Fruit fly (Drosophila melanogaster): ENCODE results near the gene CG3527.

DNA sequence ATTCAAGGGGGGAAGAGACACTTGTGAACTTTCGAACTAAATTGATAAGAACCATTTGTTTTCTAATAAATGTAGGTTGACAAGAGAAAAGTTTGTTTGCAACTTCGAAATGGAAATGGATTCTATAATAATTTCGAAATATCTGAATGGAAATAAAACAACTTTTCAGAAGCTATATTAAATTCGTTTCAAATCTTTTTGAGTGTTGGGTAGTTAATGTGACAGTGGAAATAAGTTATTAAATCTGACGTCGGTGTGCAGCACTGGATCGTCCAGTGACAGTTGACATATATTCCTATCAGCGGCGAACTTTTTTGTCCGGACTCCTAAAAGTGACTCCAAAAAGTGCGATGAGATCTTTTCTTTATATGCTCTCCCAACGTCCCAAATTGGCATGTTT is 9.4 kb upstream of the CG3527 start, which contains the start of gene CG3568:
- TF ChIP-seq Hr96 (GFP tag; optimal IDR thresholded peaks at IDR 0.05) (no peak), ovo (GFP tag; optimal IDR thresholded peaks at IDR 0.05) (no peak), cnc (optimal IDR thresholded peaks at IDR 0.05) (no peak), CG5204 (GFP tag; optimal IDR thresholded peaks at IDR 0.05) (no peak), Crg-1 (GFP tag; optimal IDR thresholded peaks at IDR 0.05) (no peak), kay (GFP tag; ENCODE audit: borderline replicate concordance) (no peak), CG11617 (GFP tag; optimal IDR thresholded peaks at IDR 0.05) (no peak), pad (GFP tag; optimal IDR thresholded peaks at IDR 0.05) (no peak)
